Worm (Caenorhabditis elegans): Measurements from ENCODE around the gene W08F4.10.

The W08F4.10 gene

ce11 chrII:584321-584848, 6.6 kb downstream of the W08F4.10 start, which contains the start of the genes W08F4.12 and W08F4.13:
Gene W08F4.12, minus strand, starts transcription at chrII:584421.
Gene W08F4.13, plus strand, starts transcription at chrII:584798.
- TF ChIP-seq nfya-1 (tag; optimal IDR thresholded peaks at IDR 0.05; ENCODE audit: insufficient read depth): no peak
- no peak for TF ChIP-seq sea-2 (GFP tag; optimal IDR thresholded peaks at IDR 0.05)
- no peak for TF ChIP-seq fkh-10 (GFP tag; optimal IDR thresholded peaks at IDR 0.05)
- TF ChIP-seq jun-1 (tag; optimal IDR thresholded peaks at IDR 0.05): no peak
- TF ChIP-seq pha-4 (tag; optimal IDR thresholded peaks at IDR 0.05): no peak
- no peak for TF ChIP-seq ceh-82 (tag; optimal IDR thresholded peaks at IDR 0.05)
- no peak for TF ChIP-seq nhr-77 (tag; optimal IDR thresholded peaks at IDR 0.05)
- TF ChIP-seq lsy-12 (tag; optimal IDR thresholded peaks at IDR 0.05): no peak
- no peak for TF ChIP-seq egl-27 (tag; optimal IDR thresholded peaks at IDR 0.05)
- TF ChIP-seq tbx-2 (tag; optimal IDR thresholded peaks at IDR 0.05): no peak
- TF ChIP-seq nhr-12 (tag; optimal IDR thresholded peaks at IDR 0.05): no peak
- no peak for TF ChIP-seq ZK546.5 (tag; optimal IDR thresholded peaks at IDR 0.05)
- TF ChIP-seq aly-2 (tag; optimal IDR thresholded peaks at IDR 0.05): no peak
- no peak for TF ChIP-seq nhr-67 (tag; optimal IDR thresholded peaks at IDR 0.05)
- no peak for TF ChIP-seq nhr-43 (tag; optimal IDR thresholded peaks at IDR 0.05; ENCODE audit: poor library complexity, severe bottlenecking)
- TF ChIP-seq ceh-9 (tag; optimal IDR thresholded peaks at IDR 0.05): no peak
- TF ChIP-seq egl-5 (tag; optimal IDR thresholded peaks at IDR 0.05): no peak
- TF ChIP-seq lin-15B (tag; optimal IDR thresholded peaks at IDR 0.05): no peak
- TF ChIP-seq snpc-4 (tag; optimal IDR thresholded peaks at IDR 0.05): no peak
- TF ChIP-seq elt-3 (tag; optimal IDR thresholded peaks at IDR 0.05): no peak

DNA sequence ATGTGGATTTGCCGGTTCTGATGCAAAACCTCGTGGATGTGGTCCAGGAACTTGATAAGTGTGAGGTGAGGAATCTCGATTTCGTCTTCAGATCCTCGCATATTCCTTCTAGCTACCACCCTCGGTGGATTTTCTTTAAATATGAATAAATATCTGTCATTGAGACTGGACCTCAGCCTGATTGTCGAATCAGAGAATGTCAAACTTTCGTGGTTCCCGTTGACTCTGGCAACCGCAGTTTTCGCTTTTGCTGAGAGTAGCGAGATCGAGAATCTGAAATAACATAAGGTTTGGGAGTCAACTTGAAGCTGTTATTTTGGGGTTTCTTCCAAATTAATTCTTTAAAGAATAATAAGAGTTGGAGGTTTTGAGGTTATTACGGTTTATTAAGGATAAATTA, 8.4 kb downstream of the W08F4.10 start, which contains the start of gene fbxb-14:
Gene fbxb-14 (minus strand): TSS at position 101 of the 400 bp plus-strand sequence.
- TF ChIP-seq unc-62 (GFP tag; optimal IDR thresholded peaks at IDR 0.05) (no peak), pqm-1 (tag; optimal IDR thresholded peaks at IDR 0.05) (no peak), elt-3 (tag; optimal IDR thresholded peaks at IDR 0.05) (no peak), nhr-67 (tag; optimal IDR thresholded peaks at IDR 0.05) (no peak), R02D3.7 (tag; optimal IDR thresholded peaks at IDR 0.05) (no peak), zag-1 (tag; optimal IDR thresholded peaks at IDR 0.05) (no peak), fkh-2 (tag; optimal IDR thresholded peaks at IDR 0.05) (no peak), pha-4 (tag; optimal IDR thresholded peaks at IDR 0.05) (no peak), fos-1 (tag; optimal IDR thresholded peaks at IDR 0.05) (no peak)

DNA sequence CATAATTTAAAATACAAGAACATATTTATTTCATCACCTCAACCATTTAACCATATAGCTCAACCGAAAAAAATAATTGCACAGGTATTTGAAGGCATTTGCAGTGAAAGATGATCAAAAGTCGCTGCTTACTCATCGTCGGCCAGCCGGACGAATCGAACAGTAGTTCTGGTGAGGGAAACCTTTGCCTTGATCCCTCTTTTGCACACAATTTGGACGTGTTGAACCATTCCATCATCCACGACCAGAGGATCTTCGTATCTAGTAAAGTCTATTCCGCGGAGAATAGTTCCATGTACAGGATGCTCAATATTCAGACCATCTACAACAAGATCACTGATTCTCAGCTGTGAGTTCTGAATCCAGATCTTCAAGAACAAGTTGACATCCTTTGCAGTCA, 9.0 kb downstream of the W08F4.10 start:
- TF ChIP-seq nhr-25 (tag; optimal IDR thresholded peaks at IDR 0.05) (no peak), lin-39 (tag; optimal IDR thresholded peaks at IDR 0.05) (no peak)

- peak; percentile 16 for TF ChIP-seq lin-15B (tag; optimal IDR thresholded peaks at IDR 0.05)
- TF ChIP-seq hmg-11 (tag; optimal IDR thresholded peaks at IDR 0.05): peak; percentile 44
- no peak for TF ChIP-seq nhr-67 (tag; optimal IDR thresholded peaks at IDR 0.05)
Observed at ce11 chrII:580189-580643, 10.8 kb downstream of the W08F4.10 start, which contains the start of the genes cdc-37 and W08F4.3. Gene cdc-37, minus strand, starts transcription at chrII:580593. Gene W08F4.3, plus strand, starts transcription at chrII:580602.

DNA sequence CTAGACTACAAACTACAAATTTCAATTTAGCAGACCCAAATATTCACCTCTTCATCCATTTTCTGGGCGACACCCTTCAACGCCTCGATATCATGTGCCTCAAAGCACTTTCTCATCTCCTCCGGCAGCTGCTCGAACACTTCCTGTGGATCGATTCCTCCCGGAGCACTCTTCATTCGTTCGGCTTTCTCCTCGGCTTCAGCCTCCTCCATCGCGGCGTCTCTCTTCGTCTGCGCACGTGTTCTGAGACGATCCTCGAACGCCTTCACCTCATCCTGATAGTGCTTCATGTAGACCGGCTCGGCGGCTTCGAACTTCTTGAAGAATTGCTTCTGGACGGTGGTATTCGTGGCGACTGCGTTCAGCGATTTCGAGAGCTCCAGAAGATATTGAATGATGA, 12.2 kb downstream of the W08F4.10 start:
- no peak for TF ChIP-seq unc-39 (tag; optimal IDR thresholded peaks at IDR 0.05)
- no peak for TF ChIP-seq pqm-1 (tag; optimal IDR thresholded peaks at IDR 0.05)
- TF ChIP-seq fos-1 (tag; optimal IDR thresholded peaks at IDR 0.05): no peak
- TF ChIP-seq elt-1 (tag; optimal IDR thresholded peaks at IDR 0.05): no peak
- no peak for TF ChIP-seq nhr-43 (tag; optimal IDR thresholded peaks at IDR 0.05; ENCODE audit: poor library complexity, severe bottlenecking)
- no peak for TF ChIP-seq nfya-1 (tag; optimal IDR thresholded peaks at IDR 0.05; ENCODE audit: insufficient read depth)
- no peak for TF ChIP-seq mml-1 (tag; optimal IDR thresholded peaks at IDR 0.05)
- no peak for TF ChIP-seq zag-1 (tag; optimal IDR thresholded peaks at IDR 0.05)
- no peak for TF ChIP-seq nhr-76 (tag; optimal IDR thresholded peaks at IDR 0.05)
- TF ChIP-seq nhr-237 (tag; optimal IDR thresholded peaks at IDR 0.05): no peak
- TF ChIP-seq jun-1 (tag; optimal IDR thresholded peaks at IDR 0.05): no peak
- TF ChIP-seq elt-2 (tag; optimal IDR thresholded peaks at IDR 0.05): no peak
- no peak for TF ChIP-seq hmg-11 (tag; optimal IDR thresholded peaks at IDR 0.05)
- no peak for TF ChIP-seq daf-12 (tag; optimal IDR thresholded peaks at IDR 0.05)
- no peak for TF ChIP-seq nhr-67 (tag; optimal IDR thresholded peaks at IDR 0.05)
- no peak for TF ChIP-seq fkh-2 (tag; optimal IDR thresholded peaks at IDR 0.05)
